Worm (Caenorhabditis elegans) whole organism, young adult: Measurements from ENCODE around the gene srh-147.

ENCODE experiments used
- B0035.1 ChIP-seq: sonication (generic microtip); optimal IDR thresholded peaks from 2 replicates; lab custom pipeline; 2016; ENCODE audit warnings: missing genetic modification characterization, mild to moderate bottlenecking, missing compliant biosample characterization, missing genotype, missing genetic modification reagents
- B0336.3 ChIP-seq: fragments of 200-800 bp; sonication (Bioruptor generic); IDR thresholded peaks from 2 replicates; pipeline ENCODE4 v1.3.6; 2022; ENCODE audit warnings: missing genetic modification characterization, missing compliant biosample characterization
- F23B12.7 ChIP-seq: sonication (generic microtip); optimal IDR thresholded peaks from 2 replicates; lab custom pipeline; 2017; ENCODE audit warnings: missing genetic modification characterization, mild to moderate bottlenecking, missing compliant biosample characterization, antibody characterized with exemption, moderate library complexity; ENCODE audit not compliant: insufficient read depth
- F39B2.1 ChIP-seq: fragments of 200-800 bp; sonication (Bioruptor generic); IDR thresholded peaks from 2 replicates; pipeline ENCODE4 v1.3.6; 2022; ENCODE audit warnings: missing genetic modification reagents, missing genetic modification characterization, missing compliant biosample characterization
- F49E8.2 ChIP-seq: sonication (generic microtip); optimal IDR thresholded peaks from 3 replicates; lab custom pipeline; 2017; ENCODE audit warnings: missing genetic modification characterization, mild to moderate bottlenecking, missing compliant biosample characterization, antibody characterized with exemption, moderate library complexity; ENCODE audit not compliant: insufficient read depth
- F57C9.4 ChIP-seq: sonication (generic microtip); optimal IDR thresholded peaks from 2 replicates; lab custom pipeline; 2017; ENCODE audit warnings: mild to moderate bottlenecking, missing genetic modification characterization, missing compliant biosample characterization
- K11D2.4 ChIP-seq: fragments of 200-800 bp; sonication (Bioruptor generic); IDR thresholded peaks from 2 replicates; pipeline ENCODE4 v1.3.6; 2022; ENCODE audit warnings: missing genetic modification reagents, missing genetic modification characterization, missing compliant biosample characterization
- T26A5.8 ChIP-seq: sonication (generic microtip); optimal IDR thresholded peaks from 2 replicates; lab custom pipeline; 2016; ENCODE audit warnings: missing genetic modification characterization, missing compliant biosample characterization
- Y53G8AR.9 ChIP-seq: fragments of 200-800 bp; sonication (Bioruptor generic); conservative IDR thresholded peaks from 2 replicates; pipeline ENCODE4 v1.3.6; 2022; ENCODE audit warnings: missing genetic modification reagents, missing genetic modification characterization, missing compliant biosample characterization
- Y56A3A.18 ChIP-seq: fragments of 200-800 bp; sonication (Bioruptor generic); IDR thresholded peaks from 2 replicates; pipeline ENCODE4 v1.3.6; 2022; ENCODE audit warnings: missing genetic modification reagents, missing genetic modification characterization, missing compliant biosample characterization
- ZK185.1 ChIP-seq: sonication (generic microtip); optimal IDR thresholded peaks from 2 replicates; lab custom pipeline; 2016; ENCODE audit warnings: mild to moderate bottlenecking, missing genetic modification characterization, missing compliant biosample characterization; ENCODE audit not compliant: poor library complexity, severe bottlenecking
- akir-1 ChIP-seq: fragments of 200-800 bp; sonication (Bioruptor generic); optimal IDR thresholded peaks from 2 replicates; lab custom pipeline; 2018; ENCODE audit warnings: mild to moderate bottlenecking, missing genetic modification characterization, moderate library complexity, missing compliant biosample characterization
- atf-7 ChIP-seq: sonication (generic microtip); optimal IDR thresholded peaks from 2 replicates; lab custom pipeline; 2017; ENCODE audit warnings: mild to moderate bottlenecking, missing genetic modification characterization, missing compliant biosample characterization
- attf-5 ChIP-seq: fragments of 200-800 bp; sonication (Bioruptor generic); optimal IDR thresholded peaks from 2 replicates; lab custom pipeline; 2018; ENCODE audit warnings: mild to moderate bottlenecking, missing genetic modification characterization, missing compliant biosample characterization
- ccch-3 ChIP-seq: fragments of 200-800 bp; sonication (Bioruptor generic); optimal IDR thresholded peaks from 2 replicates; lab custom pipeline; 2018; ENCODE audit warnings: mild to moderate bottlenecking, missing genetic modification characterization, missing compliant biosample characterization
- ceh-100 ChIP-seq: fragments of 200-800 bp; sonication (Bioruptor generic); IDR thresholded peaks from 2 replicates; pipeline ENCODE4 v1.3.6; 2022; ENCODE audit warnings: missing genetic modification reagents, missing genetic modification characterization, missing compliant biosample characterization
- ceh-40 ChIP-seq: fragments of 200-800 bp; sonication (Bioruptor generic); IDR thresholded peaks from 2 replicates; pipeline ENCODE4 v1.3.6; 2022; ENCODE audit warnings: missing genetic modification characterization, missing compliant biosample characterization
- ceh-91 ChIP-seq: fragments of 200-800 bp; sonication (Bioruptor generic); IDR thresholded peaks from 2 replicates; pipeline ENCODE4 v1.3.6; 2022; ENCODE audit warnings: missing genetic modification reagents, missing genetic modification characterization, missing compliant biosample characterization
- chd-7 ChIP-seq: sonication (generic microtip); optimal IDR thresholded peaks from 2 replicates; lab custom pipeline; 2016; ENCODE audit warnings: mild to moderate bottlenecking, missing genetic modification characterization, moderate library complexity, missing compliant biosample characterization
- dox-1 ChIP-seq: fragments of 200-800 bp; sonication (Bioruptor generic); IDR thresholded peaks from 2 replicates; pipeline ENCODE4 v1.3.6; 2022; ENCODE audit warnings: missing genetic modification reagents, missing genetic modification characterization, missing compliant biosample characterization
- efl-1 ChIP-seq: fragments of 150-350 bp; optimal IDR thresholded peaks from 2 replicates; lab custom pipeline; 2014; ENCODE audit warnings: missing biosample characterization, missing genetic modification reagents, missing genetic modification characterization
- ekl-4 ChIP-seq: fragments of 200-800 bp; sonication (Bioruptor generic); IDR thresholded peaks from 2 replicates; pipeline ENCODE4 v1.3.6; 2022; ENCODE audit warnings: missing genetic modification reagents, missing genetic modification characterization, missing compliant biosample characterization
- ets-4 ChIP-seq: fragments of 200-800 bp; sonication (Bioruptor generic); optimal IDR thresholded peaks from 2 replicates; lab custom pipeline; 2018; ENCODE audit warnings: mild to moderate bottlenecking, missing genetic modification characterization, missing compliant biosample characterization
- him-1 ChIP-seq: sonication (generic microtip); optimal IDR thresholded peaks from 2 replicates; lab custom pipeline; 2016; ENCODE audit warnings: missing genotype, missing genetic modification reagents, missing genetic modification characterization, missing compliant biosample characterization
- hlh-12 ChIP-seq: sonication (generic microtip); optimal IDR thresholded peaks from 2 replicates; lab custom pipeline; 2016; ENCODE audit warnings: missing genetic modification characterization, missing compliant biosample characterization
- hmg-1.2 ChIP-seq: fragments of 200-800 bp; sonication (Bioruptor generic); IDR thresholded peaks from 2 replicates; pipeline ENCODE4 v1.3.6; 2022; ENCODE audit warnings: missing genetic modification reagents, missing genetic modification characterization, missing compliant biosample characterization
- hmg-20 ChIP-seq: fragments of 200-800 bp; sonication (Bioruptor generic); IDR thresholded peaks from 2 replicates; pipeline ENCODE4 v1.3.6; 2022; ENCODE audit warnings: missing genetic modification reagents, missing genetic modification characterization, missing compliant biosample characterization
- hsf-1 ChIP-seq: fragments of 200-800 bp; sonication (Bioruptor generic); IDR thresholded peaks from 2 replicates; pipeline ENCODE4 v1.3.6; 2022; ENCODE audit warnings: missing genetic modification reagents, missing genetic modification characterization, missing compliant biosample characterization
- lag-1 ChIP-seq: fragments of 200-800 bp; sonication (Bioruptor generic); IDR thresholded peaks from 2 replicates; pipeline ENCODE4 v1.3.6; 2022; ENCODE audit warnings: missing genetic modification reagents, missing genetic modification characterization, missing compliant biosample characterization
- lin-40 ChIP-seq: sonication (generic microtip); optimal IDR thresholded peaks from 2 replicates; lab custom pipeline; 2016; ENCODE audit warnings: missing genetic modification characterization, mild to moderate bottlenecking, missing compliant biosample characterization, missing genotype, missing genetic modification reagents
- lin-54 ChIP-seq: fragments of 200-800 bp; sonication (Bioruptor generic); optimal IDR thresholded peaks from 2 replicates; lab custom pipeline; 2018; ENCODE audit warnings: mild to moderate bottlenecking, missing genetic modification characterization, missing compliant biosample characterization
- madf-3 ChIP-seq: fragments of 200-800 bp; sonication (Bioruptor generic); IDR thresholded peaks from 2 replicates; pipeline ENCODE4 v1.3.6; 2022; ENCODE audit warnings: missing genetic modification reagents, missing genetic modification characterization, missing compliant biosample characterization
- mcd-1 ChIP-seq: fragments of 200-800 bp; sonication (Bioruptor generic); IDR thresholded peaks from 2 replicates; pipeline ENCODE4 v1.3.6; 2022; ENCODE audit warnings: missing genetic modification reagents, missing genetic modification characterization, missing compliant biosample characterization
- nfya-1 ChIP-seq: sonication (generic microtip); optimal IDR thresholded peaks from 2 replicates; lab custom pipeline; 2017; ENCODE audit warnings: antibody characterized with exemption, missing compliant biosample characterization, missing genetic modification characterization, borderline replicate concordance; ENCODE audit not compliant: insufficient read depth
- nfya-2 ChIP-seq: fragments of 200-800 bp; sonication (Bioruptor generic); IDR thresholded peaks from 2 replicates; pipeline ENCODE4 v1.3.6; 2022; ENCODE audit warnings: missing genetic modification reagents, missing genetic modification characterization, missing compliant biosample characterization
- nhr-27 ChIP-seq: fragments of 200-800 bp; sonication (Bioruptor generic); optimal IDR thresholded peaks from 2 replicates; lab custom pipeline; 2018; ENCODE audit warnings: mild to moderate bottlenecking, missing genetic modification characterization, moderate library complexity, missing compliant biosample characterization
- nhr-80 ChIP-seq: sonication (generic microtip); optimal IDR thresholded peaks from 2 replicates; lab custom pipeline; 2016; ENCODE audit warnings: missing genetic modification characterization, missing compliant biosample characterization
- repo-1 ChIP-seq: sonication (generic microtip); optimal IDR thresholded peaks from 2 replicates; lab custom pipeline; 2017; ENCODE audit warnings: mild to moderate bottlenecking, missing genetic modification characterization, missing compliant biosample characterization
- sea-2 ChIP-seq: fragments of 200-800 bp; sonication (Bioruptor generic); IDR thresholded peaks from 2 replicates; pipeline ENCODE4 v1.3.6; 2022; ENCODE audit warnings: missing genetic modification characterization, missing compliant biosample characterization
- snpc-1.3 ChIP-seq: sonication (generic microtip); optimal IDR thresholded peaks from 2 replicates; lab custom pipeline; 2017; ENCODE audit warnings: missing genetic modification characterization, mild to moderate bottlenecking, missing compliant biosample characterization, antibody characterized with exemption, moderate library complexity, missing genotype, missing genetic modification reagents; ENCODE audit not compliant: insufficient read depth
- snpc-3.4 ChIP-seq: sonication (generic microtip); optimal IDR thresholded peaks from 2 replicates; lab custom pipeline; 2017; ENCODE audit warnings: missing genetic modification characterization, mild to moderate bottlenecking, missing compliant biosample characterization, antibody characterized with exemption, moderate library complexity, missing genotype, missing genetic modification reagents
- somi-1 ChIP-seq: fragments of 200-800 bp; sonication (Bioruptor generic); optimal IDR thresholded peaks from 2 replicates; lab custom pipeline; 2018; ENCODE audit warnings: mild to moderate bottlenecking, missing genetic modification characterization, missing compliant biosample characterization
- tlf-1 ChIP-seq: fragments of 200-800 bp; sonication (Bioruptor generic); optimal IDR thresholded peaks from 2 replicates; lab custom pipeline; 2018; ENCODE audit warnings: mild to moderate bottlenecking, missing genetic modification characterization, missing compliant biosample characterization
- unc-62 ChIP-seq: fragments of 150-350 bp; optimal IDR thresholded peaks from 2 replicates; lab custom pipeline; 2014; ENCODE audit warnings: missing biosample characterization, missing genetic modification reagents, missing genetic modification characterization
- zfh-2 ChIP-seq: fragments of 200-800 bp; sonication (Bioruptor generic); conservative IDR thresholded peaks from 2 replicates; pipeline ENCODE4 v1.3.6; 2022; ENCODE audit warnings: missing genetic modification reagents, missing genetic modification characterization, missing compliant biosample characterization
- ztf-25 ChIP-seq: fragments of 200-800 bp; sonication (Bioruptor generic); IDR thresholded peaks from 2 replicates; pipeline ENCODE4 v1.3.6; 2022; ENCODE audit warnings: missing genetic modification reagents, missing genetic modification characterization, missing compliant biosample characterization
- ztf-26 ChIP-seq: sonication (generic microtip); optimal IDR thresholded peaks from 2 replicates; lab custom pipeline; 2017; ENCODE audit warnings: missing genetic modification characterization, missing compliant biosample characterization
- ztf-28 ChIP-seq: fragments of 200-800 bp; sonication (Bioruptor generic); IDR thresholded peaks from 2 replicates; pipeline ENCODE4 v1.3.6; 2022; ENCODE audit warnings: missing genetic modification reagents, missing genetic modification characterization, missing compliant biosample characterization

The srh-147 gene

DNA sequence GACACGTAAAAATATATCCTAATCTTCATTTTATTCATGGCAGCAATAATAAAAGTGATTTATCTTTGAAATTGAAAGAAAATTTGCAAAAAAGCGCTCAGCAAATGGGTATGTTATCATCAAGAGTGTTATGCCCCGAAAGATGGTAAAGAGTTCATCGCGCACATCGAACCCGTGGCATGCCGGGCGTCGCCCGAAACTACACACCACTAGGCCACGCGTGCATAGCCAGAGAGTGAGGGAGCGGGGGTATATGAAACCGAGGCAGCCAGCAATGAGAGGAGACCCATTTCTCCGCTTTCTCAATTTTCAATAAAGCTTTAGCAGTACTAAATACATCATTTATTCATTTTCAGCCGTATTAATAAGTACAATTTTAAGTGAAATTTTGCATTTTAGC, 23.6 kb upstream of the srh-147 start:
- peak; percentile 98 for TF ChIP-seq F23B12.7
- TF ChIP-seq hmg-1.2 = peak; percentile 87
- peak; percentile 95 for TF ChIP-seq ZK185.1
- peak; percentile 87 for TF ChIP-seq somi-1 (GFP tag; lab: Kevin White, UChicago)
- 0 out of 2 replicates have a peak, but pooled peaks have one; percentile 49 for TF ChIP-seq nfya-2
- TF ChIP-seq nhr-80 (tag; lab: Kevin White, UChicago) = peak; percentile 65
- TF ChIP-seq ztf-28 (GFP tag; lab: Robert Waterston, UW) = peak; percentile 86; the same call in 1 of the 2 replicates
- peak; percentile 74 for TF ChIP-seq F57C9.4 (tag; lab: Kevin White, UChicago)
- TF ChIP-seq tlf-1 = peak; percentile 39
- TF ChIP-seq F39B2.1 (GFP tag; lab: Robert Waterston, UW) = no peak
- TF ChIP-seq B0336.3 = peak; percentile 87; the same call in 1 of the 2 replicates
- peak; percentile 93 for TF ChIP-seq snpc-3.4 (tag; lab: Kevin White, UChicago)
- TF ChIP-seq dox-1 (GFP tag; lab: Robert Waterston, UW) = peak; percentile 96
- TF ChIP-seq chd-7 (tag; lab: Kevin White, UChicago) = peak; percentile 95
- TF ChIP-seq ceh-100 (GFP tag; lab: Robert Waterston, UW) = peak; percentile 81
- TF ChIP-seq efl-1 (GFP tag; lab: Kevin White, UChicago) = peak; percentile 34
- TF ChIP-seq madf-3 (GFP tag; lab: Robert Waterston, UW) = peak; percentile 88
- TF ChIP-seq Y53G8AR.9 (GFP tag; lab: Robert Waterston, UW) = peak; percentile 81
- TF ChIP-seq snpc-1.3 = peak; percentile 94
- peak; percentile 87 for TF ChIP-seq attf-5 (GFP tag; lab: Kevin White, UChicago)
- TF ChIP-seq lin-40 (tag; lab: Kevin White, UChicago) = no peak
- peak; percentile 93 for TF ChIP-seq repo-1 (tag; lab: Kevin White, UChicago)
- peak; percentile 84 for TF ChIP-seq mcd-1 (GFP tag; lab: Robert Waterston, UW)
- TF ChIP-seq ztf-26 (tag; lab: Kevin White, UChicago) = peak; percentile 93
- TF ChIP-seq nfya-1 (tag; lab: Kevin White, UChicago) = no peak
- no peak for TF ChIP-seq unc-62 (GFP tag; lab: Kevin White, UChicago)
- peak; percentile 84 for TF ChIP-seq K11D2.4
- TF ChIP-seq ceh-40 = peak; percentile 94; the same call in 1 of the 2 replicates
- no peak; the same call in 1 of the 2 replicates for TF ChIP-seq zfh-2 (GFP tag; lab: Robert Waterston, UW)
- peak; percentile 90 for TF ChIP-seq ets-4 (GFP tag; lab: Kevin White, UChicago)
- TF ChIP-seq lin-54 (GFP tag; lab: Kevin White, UChicago) = peak; percentile 84
- peak; percentile 95 for TF ChIP-seq T26A5.8 (tag; lab: Kevin White, UChicago)
- TF ChIP-seq sea-2 (GFP tag; lab: Robert Waterston, UW) = peak; percentile 91
- TF ChIP-seq akir-1 (GFP tag; lab: Kevin White, UChicago) = peak; percentile 41
- TF ChIP-seq ceh-91 = peak; percentile 71
- TF ChIP-seq ccch-3 = peak; percentile 70
- TF ChIP-seq him-1 (tag; lab: Kevin White, UChicago) = peak; percentile 96
- peak; percentile 67; the same call in 1 of the 2 replicates for TF ChIP-seq hsf-1 (GFP tag; lab: Robert Waterston, UW)
- peak; percentile 92 for TF ChIP-seq hlh-12
- peak; percentile 75; the same call in 1 of the 2 replicates for TF ChIP-seq ekl-4 (GFP tag; lab: Robert Waterston, UW)
- peak; percentile 82 for TF ChIP-seq B0035.1 (tag; lab: Kevin White, UChicago)
- peak; percentile 51 for TF ChIP-seq F49E8.2 (tag; lab: Kevin White, UChicago)
- 0 out of 2 replicates have a peak, but pooled peaks have one; percentile 63 for TF ChIP-seq lag-1
- TF ChIP-seq hmg-20 = peak; percentile 81
- TF ChIP-seq Y56A3A.18 (GFP tag; lab: Robert Waterston, UW) = peak; percentile 91
- TF ChIP-seq ztf-25 = peak; percentile 95
- TF ChIP-seq nhr-27 (tag; lab: Kevin White, UChicago) = peak; percentile 91
- peak; percentile 88 for TF ChIP-seq atf-7 (tag; lab: Kevin White, UChicago)
